Worm (Caenorhabditis elegans) whole organism, L4/young adult: ENCODE data around the gene klp-3.

Experiments
- dao-5 ChIP-seq: sonication (generic microtip); optimal IDR thresholded peaks from 2 replicates; lab custom pipeline; 2016; ENCODE audit warnings: missing genotype, missing genetic modification characterization, moderate library complexity, missing compliant biosample characterization
- him-1 ChIP-seq: sonication (generic microtip); optimal IDR thresholded peaks from 2 replicates; lab custom pipeline; 2016; ENCODE audit warnings: missing genotype, missing genetic modification reagents, missing genetic modification characterization, missing compliant biosample characterization

- TF ChIP-seq dao-5 (tag; lab: Kevin White, UChicago) (no peak), him-1 (tag; lab: Kevin White, UChicago) (peak; percentile 16)
These were observed 42.7 kb downstream of the klp-3 start for ce11 chrII:7884898-7885297.
